Worm (Caenorhabditis elegans): ENCODE data around the gene T04F3.4.

T04F3.4 gene

ce11 chrV:11755848-11756247, 7.0 kb downstream of the T04F3.4 start:
- TF ChIP-seq nhr-80 (tag; optimal IDR thresholded peaks at IDR 0.05) (peak; percentile 84), rec-8 (tag; optimal IDR thresholded peaks at IDR 0.05) (no peak), T26A5.8 (tag; optimal IDR thresholded peaks at IDR 0.05) (no peak), repo-1 (tag; optimal IDR thresholded peaks at IDR 0.05) (no peak), zim-3 (tag; optimal IDR thresholded peaks at IDR 0.05) (no peak), snpc-1.1 (tag; optimal IDR thresholded peaks at IDR 0.05; ENCODE audit: insufficient read depth) (no peak), pha-4 (tag; optimal IDR thresholded peaks at IDR 0.05) (no peak)

DNA sequence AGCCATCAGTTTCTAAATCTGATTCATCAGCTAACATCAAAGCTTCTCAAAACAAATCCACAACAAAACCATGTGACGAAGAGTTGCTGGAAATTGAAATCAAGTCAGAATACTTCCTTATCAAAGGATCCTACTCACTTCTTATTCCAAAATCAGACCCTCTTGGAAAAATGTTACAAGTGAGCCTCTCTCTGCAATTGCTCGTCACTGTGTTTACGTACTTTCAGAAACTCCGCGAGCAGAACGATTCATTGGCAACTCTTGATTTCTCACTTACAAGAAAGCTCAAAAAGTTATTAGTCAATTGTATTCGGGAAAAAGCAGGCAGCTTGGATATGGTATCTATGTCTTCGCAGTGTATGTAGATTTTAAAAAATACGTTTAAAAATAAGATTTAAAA, 11.4 kb downstream of the T04F3.4 start:
- no peak for TF ChIP-seq pbrm-1 (GFP tag; IDR thresholded peaks at IDR 0.05)
- no peak for TF ChIP-seq egl-44 (GFP tag; IDR thresholded peaks at IDR 0.05)
- no peak for TF ChIP-seq hmg-1.2 (GFP tag; IDR thresholded peaks at IDR 0.05)
- no peak for TF ChIP-seq ceh-91 (GFP tag; IDR thresholded peaks at IDR 0.05)
- TF ChIP-seq nhr-179 (tag; optimal IDR thresholded peaks at IDR 0.05): no peak
- TF ChIP-seq rcor-1 (GFP tag; IDR thresholded peaks at IDR 0.05): no peak
- no peak for TF ChIP-seq zim-3 (tag; optimal IDR thresholded peaks at IDR 0.05)
- no peak for TF ChIP-seq gei-17 (GFP tag; optimal IDR thresholded peaks at IDR 0.05)
- no peak for TF ChIP-seq Y79H2A.3 (GFP tag; conservative IDR thresholded peaks at IDR 0.05)
- TF ChIP-seq rpc-1 (optimal IDR thresholded peaks at IDR 0.05): no peak
- no peak for TF ChIP-seq rpc-1 (tag; optimal IDR thresholded peaks at IDR 0.05)
- TF ChIP-seq lin-26 (GFP tag; IDR thresholded peaks at IDR 0.05): no peak
- no peak for TF ChIP-seq mxl-1 (tag; optimal IDR thresholded peaks at IDR 0.05)
- TF ChIP-seq F10E7.11 (tag; optimal IDR thresholded peaks at IDR 0.05): no peak
- no peak for TF ChIP-seq F23B12.7 (tag; optimal IDR thresholded peaks at IDR 0.05; ENCODE audit: insufficient read depth)
- no peak for TF ChIP-seq nfya-2 (GFP tag; IDR thresholded peaks at IDR 0.05)
- TF ChIP-seq sdz-38 (tag; optimal IDR thresholded peaks at IDR 0.05): no peak
- TF ChIP-seq Y95B8A.8 (GFP tag; IDR thresholded peaks at IDR 0.05): no peak
- no peak for TF ChIP-seq attf-6 (GFP tag; IDR thresholded peaks at IDR 0.05)
- TF ChIP-seq mes-4 (tag; optimal IDR thresholded peaks at IDR 0.05): no peak

ce11 chrV:11741078-11741477, 21.8 kb downstream of the T04F3.4 start:
- TF ChIP-seq F37B4.10 (GFP tag; IDR thresholded peaks at IDR 0.05) (no peak), Y56A3A.18 (GFP tag; IDR thresholded peaks at IDR 0.05) (no peak), attf-3 (GFP tag; conservative IDR thresholded peaks at IDR 0.05) (no peak), lsy-27 (tag; optimal IDR thresholded peaks at IDR 0.05; ENCODE audit: borderline replicate concordance, insufficient read depth) (no peak), lsl-1 (GFP tag; optimal IDR thresholded peaks at IDR 0.05) (no peak), hrde-1 (tag; optimal IDR thresholded peaks at IDR 0.05; ENCODE audit: borderline replicate concordance) (no peak), bed-2 (GFP tag; IDR thresholded peaks at IDR 0.05) (no peak), unc-62 (GFP tag; optimal IDR thresholded peaks at IDR 0.05) (no peak), sptf-2 (GFP tag; optimal IDR thresholded peaks at IDR 0.05) (no peak), ztf-22 (GFP tag; optimal IDR thresholded peaks at IDR 0.05) (no peak), chd-7 (tag; optimal IDR thresholded peaks at IDR 0.05) (no peak), dpl-1 (GFP tag; optimal IDR thresholded peaks at IDR 0.05) (no peak), madf-10 (tag; optimal IDR thresholded peaks at IDR 0.05) (no peak), K12H6.12 (tag; optimal IDR thresholded peaks at IDR 0.05) (no peak), lag-1 (GFP tag; IDR thresholded peaks at IDR 0.05) (no peak)

Measured in whole organism, young adult.